Fruit fly (Drosophila melanogaster): ENCODE data around the gene CG43056.

Gene CG43056

dm6 chr2L:4454009-4454689, 16.6 kb downstream of the CG43056 start, which contains the start of the genes Secp43 and ND-B8 (continued):
- no peak for TF ChIP-seq CG6272 (GFP tag; IDR thresholded peaks at IDR 0.05)
- TF ChIP-seq CG13424 (tag; optimal IDR thresholded peaks at IDR 0.05): peak; percentile 23
- no peak for TF ChIP-seq her (GFP tag; optimal IDR thresholded peaks at IDR 0.05)
- TF ChIP-seq lbe (GFP tag; optimal IDR thresholded peaks at IDR 0.05): no peak
- TF ChIP-seq Bgb (GFP tag; IDR thresholded peaks at IDR 0.05; ENCODE audit: partially characterized antibody): peak; percentile 84
- peak; percentile 56 for TF ChIP-seq CG8290 (GFP tag; optimal IDR thresholded peaks at IDR 0.05)
- peak in 1 of 2 experiments; percentile 71 for TF ChIP-seq CG8290 (tag; optimal IDR thresholded peaks at IDR 0.05)
- TF ChIP-seq nerfin-2 (GFP tag; IDR thresholded peaks at IDR 0.05; ENCODE audit: partially characterized antibody): peak; percentile 82
- peak; percentile 24 for TF ChIP-seq CG12391 (tag; optimal IDR thresholded peaks at IDR 0.05)
- TF ChIP-seq NfI (GFP tag; optimal IDR thresholded peaks at IDR 0.05): peak; percentile 9
- peak; percentile 34 for TF ChIP-seq CG7928 (GFP tag; optimal IDR thresholded peaks at IDR 0.05)
- no peak for TF ChIP-seq CG3163 (GFP tag; optimal IDR thresholded peaks at IDR 0.05)
- TF ChIP-seq CG4360 (GFP tag; IDR thresholded peaks at IDR 0.05): no peak
- no peak for TF ChIP-seq CG6854 (GFP tag; optimal IDR thresholded peaks at IDR 0.05)
- TF ChIP-seq Asciz (GFP tag; optimal IDR thresholded peaks at IDR 0.05): no peak
- peak; percentile 72 for TF ChIP-seq CTCF (GFP tag; optimal IDR thresholded peaks at IDR 0.05)
- TF ChIP-seq tna (GFP tag; IDR thresholded peaks at IDR 0.05; ENCODE audit: partially characterized antibody): peak; percentile 74; the same call in 1 of the 2 replicates
- peak; percentile 90 for TF ChIP-seq pita (GFP tag; optimal IDR thresholded peaks at IDR 0.05)
- peak; percentile 6 for TF ChIP-seq grau (tag; optimal IDR thresholded peaks at IDR 0.05)
- peak; percentile 59 for TF ChIP-seq vnd (GFP tag; IDR thresholded peaks at IDR 0.05; ENCODE audit: partially characterized antibody)
- no peak for TF ChIP-seq sima (GFP tag; optimal IDR thresholded peaks at IDR 0.05)
- TF ChIP-seq sd (tag; optimal IDR thresholded peaks at IDR 0.05): peak; percentile 44
- no peak for TF ChIP-seq tup (GFP tag; optimal IDR thresholded peaks at IDR 0.05)
- TF ChIP-seq CG3726 (GFP tag; IDR thresholded peaks at IDR 0.05): no peak
- TF ChIP-seq bcd (GFP tag; optimal IDR thresholded peaks at IDR 0.05): peak; percentile 21
- peak; percentile 33 for TF ChIP-seq dm (GFP tag; optimal IDR thresholded peaks at IDR 0.05)
- TF ChIP-seq Dp (GFP tag; optimal IDR thresholded peaks at IDR 0.05): peak; percentile 61
- TF ChIP-seq crp (GFP tag; optimal IDR thresholded peaks at IDR 0.05): peak in 1 of 2 experiments; percentile 58
- peak; percentile 4 for TF ChIP-seq ewg (GFP tag; optimal IDR thresholded peaks at IDR 0.05)
- no peak for TF ChIP-seq cg (GFP tag; optimal IDR thresholded peaks at IDR 0.05)
- peak; percentile 37 for TF ChIP-seq nmo (GFP tag; optimal IDR thresholded peaks at IDR 0.05)
- TF ChIP-seq Hmr (GFP tag; optimal IDR thresholded peaks at IDR 0.05): peak; percentile 75
- TF ChIP-seq jing (GFP tag; optimal IDR thresholded peaks at IDR 0.05): no peak
- TF ChIP-seq exex (tag; optimal IDR thresholded peaks at IDR 0.05): peak; percentile 16
- TF ChIP-seq hbn (GFP tag; IDR thresholded peaks at IDR 0.05; ENCODE audit: partially characterized antibody): peak; percentile 57
- TF ChIP-seq CG11093 (GFP tag; IDR thresholded peaks at IDR 0.05): no peak
- 0 out of 2 replicates have a peak, but pooled peaks have one; percentile 45 for TF ChIP-seq chm (GFP tag; IDR thresholded peaks at IDR 0.05)
- TF ChIP-seq CG4328 (GFP tag; optimal IDR thresholded peaks at IDR 0.05): no peak
- no peak for TF ChIP-seq CG11695 (GFP tag; IDR thresholded peaks at IDR 0.05)
- TF ChIP-seq CG18476 (GFP tag; optimal IDR thresholded peaks at IDR 0.05): no peak
- TF ChIP-seq HmgZ (tag; optimal IDR thresholded peaks at IDR 0.05): peak; percentile 73
- no peak for TF ChIP-seq CG4730 (GFP tag; IDR thresholded peaks at IDR 0.05)
- TF ChIP-seq slbo (GFP tag; IDR thresholded peaks at IDR 0.05): no peak
- TF ChIP-seq mld (GFP tag; IDR thresholded peaks at IDR 0.05; ENCODE audit: partially characterized antibody): peak; percentile 73; the same call in 2 of the 3 replicates
- peak; percentile 90 for TF ChIP-seq CG11560 (tag; IDR thresholded peaks at IDR 0.05)
- TF ChIP-seq CG17829 (tag; optimal IDR thresholded peaks at IDR 0.05): peak; percentile 15
- TF ChIP-seq unc-4 (GFP tag; IDR thresholded peaks at IDR 0.05; ENCODE audit: partially characterized antibody): peak; percentile 78
- peak; percentile 98 for TF ChIP-seq CG2116 (GFP tag; optimal IDR thresholded peaks at IDR 0.05)
- no peak for TF ChIP-seq CG1233 (GFP tag; optimal IDR thresholded peaks at IDR 0.05)

Measured in whole organism, embryonic.